Worm (Caenorhabditis elegans): ENCODE data around the gene T05H4.3.

- TF ChIP-seq T22C8.4 (GFP tag; IDR thresholded peaks at IDR 0.05) (no peak), med-1 (GFP tag; optimal IDR thresholded peaks at IDR 0.05; ENCODE audit: insufficient read depth) (no peak), flt-1 (GFP tag; IDR thresholded peaks at IDR 0.05) (no peak), tab-1 (GFP tag; IDR thresholded peaks at IDR 0.05) (no peak), klf-2 (GFP tag; conservative IDR thresholded peaks at IDR 0.05) (no peak)
Measured at ce11 chrV:6448356-6448755, 6.2 kb downstream of the T05H4.3 start, which contains the start of gene fbxa-196.
